Worm (Caenorhabditis elegans): ENCODE results near the gene srd-43.

The srd-43 gene

ce11 chrX:13350804-13351747, 45.4 kb upstream of the srd-43 start, which contains the start of gene mxl-3 (continued):
- TF ChIP-seq egl-43 (GFP tag; IDR thresholded peaks at IDR 0.05) (no peak), nhr-25 (tag; optimal IDR thresholded peaks at IDR 0.05; ENCODE audit: borderline replicate concordance, insufficient read depth) (no peak), F10B5.3 (tag; optimal IDR thresholded peaks at IDR 0.05) (peak; percentile 9), ZK337.2 (GFP tag; IDR thresholded peaks at IDR 0.05) (no peak), dmd-9 (GFP tag; IDR thresholded peaks at IDR 0.05) (no peak), daf-16 (GFP tag; optimal IDR thresholded peaks at IDR 0.05) (peak in 1 of 2 experiments; percentile 27), daf-16 (tag; optimal IDR thresholded peaks at IDR 0.05) (peak; percentile 88), fos-1 (tag; optimal IDR thresholded peaks at IDR 0.05) (no peak), ceh-44 (GFP tag; IDR thresholded peaks at IDR 0.05) (no peak), mxl-2 (GFP tag; conservative IDR thresholded peaks at IDR 0.05) (peak; percentile 98), nhr-237 (tag; optimal IDR thresholded peaks at IDR 0.05) (no peak), madf-9 (GFP tag; conservative IDR thresholded peaks at IDR 0.05) (0 out of 2 replicates have a peak, but pooled peaks have one; percentile 19), dmd-8 (GFP tag; IDR thresholded peaks at IDR 0.05) (no peak), nhr-48 (tag; optimal IDR thresholded peaks at IDR 0.05) (peak; percentile 84), unc-39 (tag; optimal IDR thresholded peaks at IDR 0.05) (no peak), nhr-6 (tag; optimal IDR thresholded peaks at IDR 0.05) (peak; percentile 36), ces-1 (GFP tag; optimal IDR thresholded peaks at IDR 0.05) (no peak), nhr-42 (GFP tag; IDR thresholded peaks at IDR 0.05) (0 out of 2 replicates have a peak, but pooled peaks have one; percentile 31), tra-1 (GFP tag; IDR thresholded peaks at IDR 0.05) (peak; percentile 40; the same call in 1 of the 2 replicates), zip-2 (tag; optimal IDR thresholded peaks at IDR 0.05) (no peak), nhr-77 (tag; optimal IDR thresholded peaks at IDR 0.05) (peak; percentile 42), daf-19 (GFP tag; conservative IDR thresholded peaks at IDR 0.05) (no peak), pha-4 (GFP tag; IDR thresholded peaks at IDR 0.05) (no peak), pha-4 (tag; optimal IDR thresholded peaks at IDR 0.05) (no peak), dmd-6 (GFP tag; IDR thresholded peaks at IDR 0.05) (peak; percentile 91), Y75B8A.6 (GFP tag; IDR thresholded peaks at IDR 0.05) (no peak), hmg-1.1 (GFP tag; IDR thresholded peaks at IDR 0.05) (peak; percentile 32; the same call in 1 of the 2 replicates), set-16 (GFP tag; IDR thresholded peaks at IDR 0.05) (peak; percentile 66), lin-1 (GFP tag; IDR thresholded peaks at IDR 0.05) (0 out of 2 replicates have a peak, but pooled peaks have one; percentile 19)

ce11 chrX:13350123-13350798, 44.6 kb upstream of the srd-43 start:
- peak; percentile 54 for TF ChIP-seq T26A8.4 (GFP tag; IDR thresholded peaks at IDR 0.05)
- no peak for TF ChIP-seq nhr-42 (GFP tag; IDR thresholded peaks at IDR 0.05)
- TF ChIP-seq ctbp-1 (GFP tag; IDR thresholded peaks at IDR 0.05) = peak; percentile 21; the same call in 1 of the 2 replicates
- no peak for TF ChIP-seq unc-39 (tag; optimal IDR thresholded peaks at IDR 0.05)
- no peak for TF ChIP-seq zfp-2 (tag; optimal IDR thresholded peaks at IDR 0.05)
- no peak for TF ChIP-seq nhr-11 (tag; optimal IDR thresholded peaks at IDR 0.05)
- TF ChIP-seq aha-1 (tag) = peak; percentile 7
- TF ChIP-seq fos-1 (tag; optimal IDR thresholded peaks at IDR 0.05) = no peak
- no peak for TF ChIP-seq gei-8 (GFP tag; optimal IDR thresholded peaks at IDR 0.05)
- peak; percentile 21 for TF ChIP-seq duxl-1 (tag; optimal IDR thresholded peaks at IDR 0.05; ENCODE audit: poor library complexity)
- no peak for TF ChIP-seq nhr-6 (tag; optimal IDR thresholded peaks at IDR 0.05)
- no peak for TF ChIP-seq ceh-28 (tag; optimal IDR thresholded peaks at IDR 0.05)
- peak; percentile 41 for TF ChIP-seq lin-38 (GFP tag; IDR thresholded peaks at IDR 0.05)
- TF ChIP-seq snpc-1.2 (GFP tag; IDR thresholded peaks at IDR 0.05) = peak; percentile 9; the same call in 1 of the 2 replicates
- TF ChIP-seq zip-11 (GFP tag; IDR thresholded peaks at IDR 0.05) = no peak
- TF ChIP-seq unc-62 (GFP tag; optimal IDR thresholded peaks at IDR 0.05 in 1 of 2) = peak in 1 of 2 experiments; percentile 53
- TF ChIP-seq unc-62 (tag; optimal IDR thresholded peaks at IDR 0.05) = no peak
- no peak for TF ChIP-seq daf-19 (GFP tag; conservative IDR thresholded peaks at IDR 0.05)
- TF ChIP-seq mxl-3 (GFP tag; optimal IDR thresholded peaks at IDR 0.05) = peak; percentile 16
- 0 out of 2 replicates have a peak, but pooled peaks have one; percentile 5 for TF ChIP-seq tra-1 (GFP tag; IDR thresholded peaks at IDR 0.05)
- peak; percentile 10 for TF ChIP-seq T20F7.1 (GFP tag; optimal IDR thresholded peaks at IDR 0.05)
